Worm (Caenorhabditis elegans) whole organism, early embryonic: Measurements from ENCODE around the gene F20B6.6.

Source experiments
- aly-1 ChIP-seq: sonication (generic microtip); optimal IDR thresholded peaks from 2 replicates; lab custom pipeline; 2016; ENCODE audit warnings: missing genetic modification characterization, missing compliant biosample characterization
- ama-1 ChIP-seq: fragments of 150-350 bp; optimal IDR thresholded peaks from 2 replicates; lab custom pipeline; 2014
- ceh-36 ChIP-seq: sonication (generic microtip); optimal IDR thresholded peaks from 2 replicates; lab custom pipeline; 2016; ENCODE audit warnings: missing genetic modification characterization, inconsistent platforms, missing compliant biosample characterization
- flt-1 ChIP-seq: fragments of 200-800 bp; sonication (Bioruptor generic); IDR thresholded peaks from 2 replicates; pipeline ENCODE4 v1.3.6; 2022; ENCODE audit warnings: missing genetic modification characterization, missing compliant biosample characterization
- hmbx-1 ChIP-seq: sonication (generic microtip); optimal IDR thresholded peaks from 2 replicates; lab custom pipeline; 2016; ENCODE audit warnings: mild to moderate bottlenecking, missing genetic modification characterization, missing compliant biosample characterization
- hnd-1 ChIP-seq: sonication (generic microtip); optimal IDR thresholded peaks from 2 replicates; lab custom pipeline; 2016; ENCODE audit warnings: missing genetic modification characterization, missing compliant biosample characterization
- pes-1 ChIP-seq: fragments of 200-800 bp; sonication (Bioruptor generic); IDR thresholded peaks from 2 replicates; pipeline ENCODE4 v1.3.6; 2022; ENCODE audit warnings: missing genetic modification reagents, missing genetic modification characterization, missing compliant biosample characterization
- scrt-1 ChIP-seq: fragments of 200-800 bp; sonication (Bioruptor generic); IDR thresholded peaks from 2 replicates; pipeline ENCODE4 v1.3.6; 2022; ENCODE audit warnings: missing genetic modification characterization, missing compliant biosample characterization
- tbx-11 ChIP-seq: fragments of 200-800 bp; sonication (Bioruptor generic); IDR thresholded peaks from 2 replicates; pipeline ENCODE4 v1.3.6; 2022; ENCODE audit warnings: missing genetic modification characterization, missing compliant biosample characterization

- no peak for TF ChIP-seq ceh-36 (tag; lab: Kevin White, UChicago)
- TF ChIP-seq tbx-11 (GFP tag; lab: Robert Waterston, UW): no peak
- no peak for TF ChIP-seq flt-1 (GFP tag; lab: Robert Waterston, UW)
- no peak for TF ChIP-seq scrt-1
- no peak for TF ChIP-seq ama-1
- no peak for TF ChIP-seq aly-1 (tag; lab: Kevin White, UChicago)
- TF ChIP-seq hnd-1 (tag; lab: Kevin White, UChicago): no peak
- no peak for TF ChIP-seq hmbx-1 (tag; lab: Kevin White, UChicago)
- TF ChIP-seq pes-1 (GFP tag; lab: Robert Waterston, UW): no peak
Observed at ce11 chrX:4159185-4159871, 42.7 kb downstream of the F20B6.6 start.
